Fruit fly (Drosophila melanogaster): ENCODE results near the gene Eip74EF.

Gene Eip74EF

DNA sequence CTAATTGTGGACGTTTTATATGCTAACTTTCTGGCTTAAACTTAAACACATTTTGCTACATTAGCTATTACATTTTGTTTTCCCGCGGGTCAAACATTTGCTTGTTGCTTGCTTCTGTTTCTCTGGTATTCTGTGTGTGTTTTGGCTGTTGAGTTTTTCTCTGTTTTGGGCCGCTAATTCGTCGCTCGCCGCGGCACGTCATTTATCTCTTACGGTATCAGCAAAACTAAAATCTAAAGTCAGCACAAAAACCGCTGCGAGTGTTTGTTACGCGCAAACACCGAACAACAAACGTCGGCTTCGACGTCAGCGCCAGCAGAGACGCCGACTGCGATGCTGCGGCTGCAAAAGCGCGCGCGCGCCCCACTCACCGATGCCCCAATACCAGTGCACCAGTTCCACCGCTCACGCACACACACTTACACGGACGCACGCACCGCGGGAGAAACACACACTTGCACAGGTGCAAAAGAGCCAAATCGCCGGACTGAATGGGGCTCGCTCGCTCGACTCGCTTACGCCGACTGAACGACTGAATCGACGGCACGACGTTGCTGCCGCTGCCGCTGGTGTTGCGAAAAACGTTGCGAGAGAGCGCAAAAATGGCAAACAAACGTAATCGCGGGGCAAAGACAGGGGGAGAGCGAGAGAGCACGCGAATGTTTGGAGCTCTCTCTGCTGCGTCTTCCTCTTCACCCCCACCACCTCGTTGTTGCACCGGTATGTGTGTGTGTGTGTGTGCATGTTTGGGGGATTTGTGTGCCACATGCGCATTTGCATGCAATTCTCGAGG is 42.8 kb downstream of the Eip74EF start (continued):
- TF ChIP-seq Nf-YC (tag; optimal IDR thresholded peaks at IDR 0.05) = no peak
- TF ChIP-seq tll (GFP tag; optimal IDR thresholded peaks at IDR 0.05) = no peak
- TF ChIP-seq H2.0 (GFP tag; IDR thresholded peaks at IDR 0.05) = 0 out of 2 replicates have a peak, but pooled peaks have one; percentile 15
- no peak for TF ChIP-seq CG9876 (GFP tag; optimal IDR thresholded peaks at IDR 0.05)
- no peak for TF ChIP-seq run (tag; optimal IDR thresholded peaks at IDR 0.05)
- no peak for TF ChIP-seq hkb (optimal IDR thresholded peaks at IDR 0.05)
- TF ChIP-seq hkb (GFP tag; IDR thresholded peaks at IDR 0.05) = peak; percentile 15; the same call in 1 of the 2 replicates
- TF ChIP-seq ftz-f1 (GFP tag; optimal IDR thresholded peaks at IDR 0.05) = peak; percentile 71
- TF ChIP-seq lmd (GFP tag; IDR thresholded peaks at IDR 0.05) = no peak
- TF ChIP-seq CG8388 (GFP tag; optimal IDR thresholded peaks at IDR 0.05) = no peak
- TF ChIP-seq az2 (GFP tag; optimal IDR thresholded peaks at IDR 0.05) = no peak
- no peak for TF ChIP-seq Sry-β (GFP tag; optimal IDR thresholded peaks at IDR 0.05)
- TF ChIP-seq CG1233 (GFP tag; optimal IDR thresholded peaks at IDR 0.05) = no peak
- TF ChIP-seq sim (GFP tag; IDR thresholded peaks at IDR 0.05) = no peak
- TF ChIP-seq stc (GFP tag; IDR thresholded peaks at IDR 0.05) = no peak; the same call in 1 of the 2 replicates
- TF ChIP-seq zfh2 (GFP tag; optimal IDR thresholded peaks at IDR 0.05) = no peak
- TF ChIP-seq klu (GFP tag; IDR thresholded peaks at IDR 0.05) = no peak
- no peak for TF ChIP-seq bbx (GFP tag; IDR thresholded peaks at IDR 0.05; ENCODE audit: partially characterized antibody)
- TF ChIP-seq stwl (tag; optimal IDR thresholded peaks at IDR 0.05) = no peak
- TF ChIP-seq ro (GFP tag; IDR thresholded peaks at IDR 0.05) = no peak
- TF ChIP-seq CG12391 (tag; optimal IDR thresholded peaks at IDR 0.05) = no peak
- no peak for TF ChIP-seq ind (GFP tag; optimal IDR thresholded peaks at IDR 0.05)
- TF ChIP-seq Opbp (GFP tag; IDR thresholded peaks at IDR 0.05; ENCODE audit: partially characterized antibody) = no peak
- peak; percentile 25 for TF ChIP-seq CG12769 (tag; optimal IDR thresholded peaks at IDR 0.05)
- no peak for TF ChIP-seq CG6272 (GFP tag; IDR thresholded peaks at IDR 0.05)
- no peak for TF ChIP-seq CG4617 (GFP tag; optimal IDR thresholded peaks at IDR 0.05; ENCODE audit: borderline replicate concordance)
- no peak for TF ChIP-seq Dp (GFP tag; optimal IDR thresholded peaks at IDR 0.05)
- TF ChIP-seq CG5953 (GFP tag; IDR thresholded peaks at IDR 0.05) = no peak
- peak; percentile 47 for TF ChIP-seq CG3163 (GFP tag; optimal IDR thresholded peaks at IDR 0.05)
- TF ChIP-seq HmgZ (tag; optimal IDR thresholded peaks at IDR 0.05) = no peak
- no peak for TF ChIP-seq CG2678 (tag; optimal IDR thresholded peaks at IDR 0.05)
- no peak for TF ChIP-seq CG7928 (GFP tag; optimal IDR thresholded peaks at IDR 0.05)
- TF ChIP-seq Kr (GFP tag; optimal IDR thresholded peaks at IDR 0.05) = no peak
- no peak for TF ChIP-seq CG34376 (GFP tag; optimal IDR thresholded peaks at IDR 0.05)
- TF ChIP-seq dm (GFP tag; optimal IDR thresholded peaks at IDR 0.05) = no peak
- TF ChIP-seq CG15696 (tag; optimal IDR thresholded peaks at IDR 0.05) = no peak
- no peak for TF ChIP-seq Gsc (GFP tag; IDR thresholded peaks at IDR 0.05)
- no peak for TF ChIP-seq CG11560 (tag; IDR thresholded peaks at IDR 0.05)
- TF ChIP-seq chinmo (GFP tag; IDR thresholded peaks at IDR 0.05; ENCODE audit: partially characterized antibody) = peak; percentile 97
- TF ChIP-seq CG8359 (GFP tag; optimal IDR thresholded peaks at IDR 0.05; ENCODE audit: borderline replicate concordance) = no peak
- no peak for TF ChIP-seq dan (GFP tag; IDR thresholded peaks at IDR 0.05)
- TF ChIP-seq Gug (GFP tag; IDR thresholded peaks at IDR 0.05) = no peak
- TF ChIP-seq CG11456 (GFP tag; IDR thresholded peaks at IDR 0.05) = no peak
- no peak for TF ChIP-seq B-H1 (GFP tag; IDR thresholded peaks at IDR 0.05)
- no peak for TF ChIP-seq corto (GFP tag; optimal IDR thresholded peaks at IDR 0.05)
- TF ChIP-seq shn (GFP tag; optimal IDR thresholded peaks at IDR 0.05) = no peak
- TF ChIP-seq jing (GFP tag; optimal IDR thresholded peaks at IDR 0.05) = no peak
- TF ChIP-seq Ets65A (GFP tag) = no peak
- peak in 1 of 2 experiments; percentile 57 for TF ChIP-seq Pdp1 (GFP tag; optimal IDR thresholded peaks at IDR 0.05)
- TF ChIP-seq Sry-δ (GFP tag; optimal IDR thresholded peaks at IDR 0.05) = no peak
